Fruit fly (Drosophila melanogaster) whole organism, wandering third instar larva: ENCODE data around the gene tai.
A peak's percentile ranks its signal among the peaks of the same experiment; 100 is the strongest.

Source experiments
- Abd-B ChIP-seq: fragments of >200 bp; optimal IDR thresholded peaks from 2 replicates; lab custom pipeline; 2017; ENCODE audit warnings: missing biosample characterization, missing genetic modification characterization
- CG9705 ChIP-seq: fragments of 200-800 bp; sonication (Bioruptor generic); optimal IDR thresholded peaks from 2 replicates; lab custom pipeline; 2018; ENCODE audit warnings: missing biosample characterization, mild to moderate bottlenecking, missing genetic modification characterization
- CrebA ChIP-seq: fragments of 200-800 bp; sonication (Bioruptor generic); optimal IDR thresholded peaks from 2 replicates; lab custom pipeline; 2016; ENCODE audit warnings: missing biosample characterization, mild to moderate bottlenecking, missing genetic modification characterization, borderline replicate concordance
- Dif ChIP-seq: fragments of 200-275, 200-300 bp; sonication (Bioruptor generic); optimal IDR thresholded peaks from 2 replicates; lab custom pipeline; 2018; ENCODE audit warnings: missing biosample characterization, missing genetic modification characterization; ENCODE audit not compliant: partially characterized antibody
- HLH106 ChIP-seq: fragments of 200-800 bp; optimal IDR thresholded peaks from 3 replicates; lab custom pipeline; 2019; ENCODE audit warnings: missing biosample characterization, mild to moderate bottlenecking, missing genetic modification characterization, moderate library complexity
- Hnf4 ChIP-seq: fragments of 200-800 bp; sonication (Bioruptor generic); optimal IDR thresholded peaks from 2 replicates; lab custom pipeline; 2016; ENCODE audit warnings: missing biosample characterization, mild to moderate bottlenecking, missing genetic modification characterization
- Hr78 ChIP-seq: fragments of >200 bp; optimal IDR thresholded peaks from 2 replicates; lab custom pipeline; 2017; ENCODE audit warnings: missing biosample characterization, missing genetic modification characterization
- Hr83 ChIP-seq: fragments of 200-300 bp; sonication (Bioruptor generic); optimal IDR thresholded peaks from 2 replicates; lab custom pipeline; 2016; ENCODE audit warnings: missing biosample characterization, mild to moderate bottlenecking, missing genetic modification characterization, moderate library complexity; ENCODE audit not compliant: poor library complexity, severe bottlenecking
- Jra ChIP-seq: sonication (Bioruptor generic); optimal IDR thresholded peaks from 2 replicates; lab custom pipeline; 2016; ENCODE audit warnings: missing biosample characterization, missing genetic modification characterization
- Mio ChIP-seq: sonication (Bioruptor generic); optimal IDR thresholded peaks from 2 replicates; lab custom pipeline; 2016; ENCODE audit warnings: missing biosample characterization, missing genetic modification characterization
- Myc ChIP-seq: fragments of >200 bp; optimal IDR thresholded peaks from 2 replicates; lab custom pipeline; 2017
- N ChIP-seq: fragments of >200 bp; optimal IDR thresholded peaks from 2 replicates; lab custom pipeline; 2018; ENCODE audit warnings: missing biosample characterization, missing external identifiers, missing genetic modification characterization
- OdsH ChIP-seq: fragments of 200-800 bp; sonication (Bioruptor generic); optimal IDR thresholded peaks from 2 replicates; lab custom pipeline; 2016; ENCODE audit warnings: missing biosample characterization, mild to moderate bottlenecking, missing genetic modification characterization
- Rel ChIP-seq, 2 experiments: fragments of 200-800 bp; sonication (Bioruptor generic) in 1 of 2; optimal IDR thresholded peaks; 2 replicates in 1 of 2; 3 replicates in 1 of 2; lab custom pipeline; 2016 to 2019; ENCODE audit warnings: mild to moderate bottlenecking in 2 of 2, missing biosample characterization in 2 of 2, missing genetic modification characterization in 2 of 2, moderate library complexity in 1 of 2
- Sp1 ChIP-seq: fragments of 200-800 bp; sonication (Bioruptor generic); optimal IDR thresholded peaks from 3 replicates; lab custom pipeline; 2019; ENCODE audit warnings: missing biosample characterization, mild to moderate bottlenecking, missing genetic modification characterization, moderate library complexity
- Vsx2 ChIP-seq: fragments of 200-300, 225-300 bp; sonication (Bioruptor generic); optimal IDR thresholded peaks from 2 replicates; lab custom pipeline; 2018; ENCODE audit warnings: missing biosample characterization, missing genetic modification characterization; ENCODE audit not compliant: partially characterized antibody
- br ChIP-seq: fragments of 200-800 bp; sonication (Bioruptor generic); optimal IDR thresholded peaks from 2 replicates; lab custom pipeline; 2016; ENCODE audit warnings: missing biosample characterization, missing genetic modification characterization
- brk ChIP-seq: fragments of 200-800 bp; sonication (Bioruptor generic); optimal IDR thresholded peaks from 2 replicates; lab custom pipeline; 2016; ENCODE audit warnings: missing biosample characterization, mild to moderate bottlenecking, missing genetic modification characterization
- dl ChIP-seq, 2 experiments: fragments of 175-275, 200-275 bp in 1 of 2; fragments of 200-275 bp in 1 of 2; sonication (Bioruptor generic); optimal IDR thresholded peaks; lab custom pipeline; 2018; ENCODE audit warnings: mild to moderate bottlenecking in 2 of 2, missing biosample characterization in 2 of 2, missing genetic modification characterization in 2 of 2, moderate library complexity in 2 of 2; ENCODE audit not compliant: partially characterized antibody in 2 of 2, insufficient read depth in 1 of 2
- dmrt93B ChIP-seq: fragments of 200-800 bp; sonication (Bioruptor generic); optimal IDR thresholded peaks from 2 replicates; lab custom pipeline; 2018; ENCODE audit warnings: missing biosample characterization, mild to moderate bottlenecking, missing genetic modification characterization
- dsf ChIP-seq: sonication (Bioruptor generic); optimal IDR thresholded peaks from 2 replicates; lab custom pipeline; 2016; ENCODE audit warnings: missing biosample characterization, missing genetic modification characterization, borderline replicate concordance
- ey ChIP-seq: fragments of 200-800 bp; sonication (Bioruptor generic); optimal IDR thresholded peaks from 2 replicates; lab custom pipeline; 2016; ENCODE audit warnings: missing biosample characterization, missing genetic modification characterization
- foxo ChIP-seq, 2 experiments: fragments of 200-800 bp; sonication (Bioruptor generic); optimal IDR thresholded peaks; 2 replicates in 1 of 2; 3 replicates in 1 of 2; lab custom pipeline; 2016 to 2017; ENCODE audit warnings: missing biosample characterization in 2 of 2, missing genetic modification characterization in 2 of 2
- fru ChIP-seq: fragments of 200-800 bp; sonication (Bioruptor generic); optimal IDR thresholded peaks from 3 replicates; lab custom pipeline; 2016; ENCODE audit warnings: missing biosample characterization, mild to moderate bottlenecking, missing genetic modification characterization
- h ChIP-seq: fragments of 200-800 bp; sonication (Bioruptor generic); optimal IDR thresholded peaks from 3 replicates; lab custom pipeline; 2016; ENCODE audit warnings: missing biosample characterization, mild to moderate bottlenecking, missing genetic modification characterization
- jim ChIP-seq: fragments of 175-275, 200-325 bp; sonication (Bioruptor generic); optimal IDR thresholded peaks from 2 replicates; lab custom pipeline; 2016; ENCODE audit warnings: missing biosample characterization, mild to moderate bottlenecking, missing genetic modification characterization
- lola ChIP-seq: fragments of >200 bp; optimal IDR thresholded peaks from 2 replicates; lab custom pipeline; 2017; ENCODE audit warnings: missing biosample characterization, missing genetic modification characterization
- pan ChIP-seq: fragments of >200 bp; optimal IDR thresholded peaks from 2 replicates; lab custom pipeline; 2017
- psq ChIP-seq: fragments of 200-800 bp; sonication (Bioruptor generic); optimal IDR thresholded peaks from 3 replicates; lab custom pipeline; 2017; ENCODE audit warnings: missing biosample characterization, mild to moderate bottlenecking, missing genetic modification characterization, moderate library complexity
- rgr ChIP-seq: fragments of 200-800 bp; sonication (Bioruptor generic); optimal IDR thresholded peaks from 3 replicates; lab custom pipeline; 2016; ENCODE audit warnings: missing biosample characterization, mild to moderate bottlenecking, missing genetic modification characterization
- sage ChIP-seq: fragments of 200-800 bp; sonication (Bioruptor generic); optimal IDR thresholded peaks from 2 replicates; lab custom pipeline; 2016; ENCODE audit warnings: missing biosample characterization, mild to moderate bottlenecking, missing genetic modification characterization
- sv ChIP-seq: fragments of 200-800 bp; sonication (Bioruptor generic); optimal IDR thresholded peaks from 3 replicates; lab custom pipeline; 2016; ENCODE audit warnings: missing biosample characterization, missing genetic modification characterization
- tai ChIP-seq: sonication (Bioruptor generic); optimal IDR thresholded peaks from 2 replicates; lab custom pipeline; 2016; ENCODE audit warnings: missing biosample characterization, missing genetic modification characterization
- usp ChIP-seq: fragments of >200 bp; optimal IDR thresholded peaks from 2 replicates; lab custom pipeline; 2017; ENCODE audit warnings: missing biosample characterization, missing genetic modification characterization
- woc ChIP-seq: sonication (Bioruptor generic); optimal IDR thresholded peaks from 2 replicates; lab custom pipeline; 2016; ENCODE audit warnings: missing biosample characterization, mild to moderate bottlenecking, missing genetic modification characterization

Gene tai

dm6 chr2L:9166399-9166980 lies at the start of gene tai, which contains the start of gene CG9586:
Gene tai, plus strand, starts transcription at chr2L:9166778.
Gene CG9586, minus strand, starts transcription at chr2L:9166514.
- TF ChIP-seq CG9705 (GFP tag; lab: Kevin White, UChicago) = peak; percentile 57
- peak; percentile 83 for TF ChIP-seq sage
- peak; percentile 77 for TF ChIP-seq OdsH (GFP tag; lab: Kevin White, UChicago)
- TF ChIP-seq brk (GFP tag; lab: Kevin White, UChicago) = peak; percentile 84
- TF ChIP-seq psq (GFP tag; lab: Kevin White, UChicago) = peak; percentile 78
- no peak for TF ChIP-seq Abd-B
- TF ChIP-seq Hnf4 (GFP tag; lab: Kevin White, UChicago) = peak; percentile 80
- TF ChIP-seq Rel (GFP tag; optimal IDR thresholded peaks at IDR 0.05; lab: Kevin White, UChicago) = peak; percentile 64
- TF ChIP-seq Rel (tag; optimal IDR thresholded peaks at IDR 0.05; lab: Kevin White, UChicago) = peak; percentile 52
- TF ChIP-seq HLH106 (tag; lab: Kevin White, UChicago) = peak; percentile 83
- peak; percentile 41 for TF ChIP-seq br (GFP tag; lab: Kevin White, UChicago)
- TF ChIP-seq h (GFP tag; lab: Kevin White, UChicago) = peak; percentile 77
- TF ChIP-seq foxo (GFP tag; optimal IDR thresholded peaks at IDR 0.05; lab: Kevin White, UChicago) = peak in 1 of 2 experiments; percentile 89
- peak; percentile 71 for TF ChIP-seq Jra
- TF ChIP-seq dsf (GFP tag; lab: Kevin White, UChicago) = no peak
- TF ChIP-seq rgr = peak; percentile 84
- TF ChIP-seq Mio (GFP tag; lab: Kevin White, UChicago) = no peak
- TF ChIP-seq Hr78 (GFP tag; lab: Kevin White, UChicago) = no peak
- TF ChIP-seq Myc (lab: Kevin White, UChicago) = no peak
- TF ChIP-seq woc (GFP tag; lab: Kevin White, UChicago) = peak; percentile 13
- peak; percentile 62 for TF ChIP-seq Hr83
- TF ChIP-seq dmrt93B (GFP tag; lab: Kevin White, UChicago) = peak; percentile 35
- peak; percentile 86 for TF ChIP-seq sv (GFP tag; lab: Kevin White, UChicago)
- TF ChIP-seq ey = peak; percentile 49
- TF ChIP-seq fru (GFP tag; lab: Kevin White, UChicago) = peak; percentile 68
- TF ChIP-seq tai (GFP tag; lab: Kevin White, UChicago) = peak; percentile 92
- peak; percentile 74 for TF ChIP-seq Sp1 (GFP tag; lab: Kevin White, UChicago)
- no peak for TF ChIP-seq dl (GFP tag; optimal IDR thresholded peaks at IDR 0.05; lab: Kevin White, UChicago; ENCODE audit: insufficient read depth in 1 of 2, partially characterized antibody in 2 of 2)
- TF ChIP-seq lola = no peak

dm6 chr2L:9120475-9121309 lies 45.9 kb upstream of the tai start:
- no peak for TF ChIP-seq pan (lab: Kevin White, UChicago)
- peak; percentile 6 for TF ChIP-seq Dif (GFP tag; lab: Kevin White, UChicago)
- TF ChIP-seq Myc (lab: Kevin White, UChicago) = peak; percentile 66
- TF ChIP-seq N (GFP tag; lab: Kevin White, UChicago) = peak; percentile 60
- peak; percentile 6 for TF ChIP-seq Vsx2
- TF ChIP-seq, all 38 proteins: peak for 4

- no peak for TF ChIP-seq brk (GFP tag; lab: Kevin White, UChicago)
- TF ChIP-seq CG9705 (GFP tag; lab: Kevin White, UChicago) = no peak
- TF ChIP-seq rgr = no peak
- TF ChIP-seq lola = no peak
- TF ChIP-seq Jra = no peak
- TF ChIP-seq tai (GFP tag; lab: Kevin White, UChicago) = no peak
- TF ChIP-seq dmrt93B (GFP tag; lab: Kevin White, UChicago) = no peak
- TF ChIP-seq Sp1 (GFP tag; lab: Kevin White, UChicago) = no peak
- TF ChIP-seq usp = no peak
- no peak for TF ChIP-seq jim
- no peak for TF ChIP-seq CrebA
- TF ChIP-seq Rel (GFP tag; optimal IDR thresholded peaks at IDR 0.05; lab: Kevin White, UChicago) = no peak
- TF ChIP-seq Rel (tag; optimal IDR thresholded peaks at IDR 0.05; lab: Kevin White, UChicago) = no peak
- TF ChIP-seq N (GFP tag; lab: Kevin White, UChicago) = no peak
- no peak for TF ChIP-seq Mio (GFP tag; lab: Kevin White, UChicago)
- TF ChIP-seq dl (GFP tag; optimal IDR thresholded peaks at IDR 0.05; lab: Kevin White, UChicago; ENCODE audit: insufficient read depth in 1 of 2, partially characterized antibody in 2 of 2) = no peak
- no peak for TF ChIP-seq sv (GFP tag; lab: Kevin White, UChicago)
- TF ChIP-seq HLH106 (tag; lab: Kevin White, UChicago) = no peak
- no peak for TF ChIP-seq dsf (GFP tag; lab: Kevin White, UChicago)
Observed at dm6 chr2L:9122371-9122770, 44.2 kb upstream of the tai start.
